Fruit fly (Drosophila melanogaster): ENCODE data around the gene Tie.

The Tie gene

DNA sequence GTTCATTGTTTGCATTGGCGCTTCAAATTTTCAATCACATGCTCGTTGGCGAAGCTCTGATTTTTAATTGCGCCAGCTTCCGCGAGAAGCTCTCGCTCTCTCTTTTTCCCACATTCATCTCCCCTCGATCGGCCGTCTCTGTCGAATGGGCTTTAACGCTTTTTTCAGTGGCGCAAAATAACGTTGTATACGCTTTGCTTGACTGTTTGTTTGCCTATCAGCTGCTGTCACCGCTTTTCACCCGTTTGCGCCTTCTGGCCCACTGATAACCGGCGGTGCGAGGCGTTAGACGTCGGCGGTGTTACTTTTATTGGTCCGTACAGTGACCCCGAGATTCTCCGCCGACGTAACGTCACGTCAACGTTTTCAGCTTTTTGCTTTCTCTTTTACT lies 11.9 kb upstream of the Tie start:
- peak; percentile 35 for TF ChIP-seq Blimp-1 (GFP tag; optimal IDR thresholded peaks at IDR 0.05)
- peak; percentile 66 for TF ChIP-seq svp (GFP tag)
- TF ChIP-seq ss (GFP tag; optimal IDR thresholded peaks at IDR 0.05) = peak in 1 of 2 experiments; percentile 7
- no peak for TF ChIP-seq fd85E (GFP tag; optimal IDR thresholded peaks at IDR 0.05)
- peak; percentile 84 for TF ChIP-seq fkh (GFP tag; optimal IDR thresholded peaks at IDR 0.05)
- TF ChIP-seq eg (GFP tag; IDR thresholded peaks at IDR 0.05) = no peak
- peak; percentile 1 for TF ChIP-seq Eip93F (GFP tag; optimal IDR thresholded peaks at IDR 0.05)
- TF ChIP-seq CG3032 (tag; optimal IDR thresholded peaks at IDR 0.05) = no peak
- peak; percentile 96 for TF ChIP-seq vri (GFP tag; optimal IDR thresholded peaks at IDR 0.05)
- TF ChIP-seq Eip78C (GFP tag) = peak; percentile 10
- TF ChIP-seq CG6163 (GFP tag; IDR thresholded peaks at IDR 0.05) = peak; percentile 18; the same call in 1 of the 3 replicates

DNA sequence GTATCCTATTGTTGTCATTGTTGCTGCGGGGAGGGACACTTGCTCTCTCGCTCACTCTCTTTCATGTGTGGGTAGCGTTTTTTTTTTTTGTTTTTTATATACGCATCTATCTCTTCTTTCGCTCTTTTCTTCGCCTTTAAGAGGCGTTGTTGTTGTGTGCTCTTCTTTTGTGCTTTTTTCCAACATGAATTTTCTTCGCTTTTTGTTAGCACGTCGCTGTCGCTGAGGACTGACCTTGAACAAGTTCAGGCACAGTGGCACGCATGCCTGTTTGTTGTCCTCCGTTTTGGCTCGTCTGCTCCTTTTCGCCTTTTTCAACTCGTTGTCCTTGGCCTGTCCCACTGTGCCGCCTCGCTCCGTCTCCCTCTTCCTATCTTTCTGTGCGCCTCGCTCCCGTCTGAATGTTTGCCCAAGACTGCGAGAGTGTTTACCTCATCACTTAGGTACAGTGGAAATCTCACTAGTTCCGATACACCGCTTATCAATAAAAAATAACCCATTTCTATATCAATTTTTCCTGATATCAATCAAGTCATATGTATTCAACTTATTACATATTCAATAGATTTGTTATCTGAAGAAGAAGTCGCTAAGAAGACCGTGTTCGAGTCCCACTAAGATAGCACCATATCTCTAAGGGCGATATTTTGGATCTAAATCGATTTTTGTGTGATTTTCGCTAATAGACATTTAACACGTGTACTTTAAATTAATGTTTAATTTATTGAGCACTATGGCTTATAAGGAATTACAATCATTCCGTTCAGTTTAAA lies 11.3 kb upstream of the Tie start:
- TF ChIP-seq topi (GFP tag; optimal IDR thresholded peaks at IDR 0.05) (peak; percentile 40), lz (GFP tag; optimal IDR thresholded peaks at IDR 0.05) (peak; percentile 54), net (GFP tag; optimal IDR thresholded peaks at IDR 0.05) (peak; percentile 88), CG1621 (tag; optimal IDR thresholded peaks at IDR 0.05) (peak; percentile 95), CG11902 (GFP tag; optimal IDR thresholded peaks at IDR 0.05) (peak; percentile 62), dac (GFP tag; optimal IDR thresholded peaks at IDR 0.05) (peak; percentile 34), vri (GFP tag; optimal IDR thresholded peaks at IDR 0.05) (peak; percentile 70), pdm3 (GFP tag; optimal IDR thresholded peaks at IDR 0.05) (peak; percentile 74), CG10669 (GFP tag; optimal IDR thresholded peaks at IDR 0.05) (peak; percentile 93), achi (GFP tag; optimal IDR thresholded peaks at IDR 0.05) (peak; percentile 77), Ets96B (tag; optimal IDR thresholded peaks at IDR 0.05) (peak; percentile 96), Sox102F (GFP tag; optimal IDR thresholded peaks at IDR 0.05) (peak; percentile 63), CG16779 (tag; optimal IDR thresholded peaks at IDR 0.05) (peak; percentile 90), CG8119 (GFP tag; IDR thresholded peaks at IDR 0.05) (peak; percentile 84), CG11762 (GFP tag; optimal IDR thresholded peaks at IDR 0.05; ENCODE audit: insufficient read depth) (peak; percentile 30), Eip78C (GFP tag) (peak; percentile 78), CG6276 (GFP tag; optimal IDR thresholded peaks at IDR 0.05) (peak; percentile 88), CG10631 (GFP tag; optimal IDR thresholded peaks at IDR 0.05) (peak; percentile 79), CG3919 (GFP tag; optimal IDR thresholded peaks at IDR 0.05) (peak; percentile 86), CG32006 (GFP tag; optimal IDR thresholded peaks at IDR 0.05) (peak; percentile 63), CG6854 (GFP tag; optimal IDR thresholded peaks at IDR 0.05) (peak; percentile 25), Gug (GFP tag; IDR thresholded peaks at IDR 0.05) (peak; percentile 49; the same call in 1 of the 2 replicates), Hr4 (GFP tag; optimal IDR thresholded peaks at IDR 0.05) (peak; percentile 52), CG34406 (GFP tag; optimal IDR thresholded peaks at IDR 0.05) (peak; percentile 61), acj6 (GFP tag; optimal IDR thresholded peaks at IDR 0.05) (peak; percentile 66), CG6792 (GFP tag; optimal IDR thresholded peaks at IDR 0.05) (peak; percentile 83), CG8319 (GFP tag; optimal IDR thresholded peaks at IDR 0.05) (peak; percentile 72), ss (GFP tag; optimal IDR thresholded peaks at IDR 0.05) (peak; percentile 96 to 98), salr (GFP tag; optimal IDR thresholded peaks at IDR 0.05) (peak; percentile 81 to 88), fkh (GFP tag; optimal IDR thresholded peaks at IDR 0.05) (no peak), esn (GFP tag; optimal IDR thresholded peaks at IDR 0.05) (peak; percentile 69), Ets21C (GFP tag; optimal IDR thresholded peaks at IDR 0.05) (peak; percentile 17), CG3032 (tag; optimal IDR thresholded peaks at IDR 0.05) (peak; percentile 95), Sox14 (GFP tag; optimal IDR thresholded peaks at IDR 0.05) (peak; percentile 79), Hr39 (GFP tag; optimal IDR thresholded peaks at IDR 0.05) (peak; percentile 75), cyc (GFP tag; optimal IDR thresholded peaks at IDR 0.05) (peak; percentile 56), CG9139 (GFP tag; optimal IDR thresholded peaks at IDR 0.05) (peak; percentile 98), Eip75B (GFP tag; optimal IDR thresholded peaks at IDR 0.05) (peak; percentile 87), CG7368 (GFP tag; optimal IDR thresholded peaks at IDR 0.05) (peak; percentile 91), Lpt (GFP tag; optimal IDR thresholded peaks at IDR 0.05) (peak; percentile 84), Smox (GFP tag; optimal IDR thresholded peaks at IDR 0.05) (peak; percentile 58), dsx (GFP tag; optimal IDR thresholded peaks at IDR 0.05; ENCODE audit: poor library complexity, severe bottlenecking) (peak; percentile 95), Eip93F (GFP tag; optimal IDR thresholded peaks at IDR 0.05) (no peak)

Data from whole organism, prepupa.